Fruit fly (Drosophila melanogaster): ENCODE measurements around the gene tal-AA.

Gene tal-AA

DNA sequence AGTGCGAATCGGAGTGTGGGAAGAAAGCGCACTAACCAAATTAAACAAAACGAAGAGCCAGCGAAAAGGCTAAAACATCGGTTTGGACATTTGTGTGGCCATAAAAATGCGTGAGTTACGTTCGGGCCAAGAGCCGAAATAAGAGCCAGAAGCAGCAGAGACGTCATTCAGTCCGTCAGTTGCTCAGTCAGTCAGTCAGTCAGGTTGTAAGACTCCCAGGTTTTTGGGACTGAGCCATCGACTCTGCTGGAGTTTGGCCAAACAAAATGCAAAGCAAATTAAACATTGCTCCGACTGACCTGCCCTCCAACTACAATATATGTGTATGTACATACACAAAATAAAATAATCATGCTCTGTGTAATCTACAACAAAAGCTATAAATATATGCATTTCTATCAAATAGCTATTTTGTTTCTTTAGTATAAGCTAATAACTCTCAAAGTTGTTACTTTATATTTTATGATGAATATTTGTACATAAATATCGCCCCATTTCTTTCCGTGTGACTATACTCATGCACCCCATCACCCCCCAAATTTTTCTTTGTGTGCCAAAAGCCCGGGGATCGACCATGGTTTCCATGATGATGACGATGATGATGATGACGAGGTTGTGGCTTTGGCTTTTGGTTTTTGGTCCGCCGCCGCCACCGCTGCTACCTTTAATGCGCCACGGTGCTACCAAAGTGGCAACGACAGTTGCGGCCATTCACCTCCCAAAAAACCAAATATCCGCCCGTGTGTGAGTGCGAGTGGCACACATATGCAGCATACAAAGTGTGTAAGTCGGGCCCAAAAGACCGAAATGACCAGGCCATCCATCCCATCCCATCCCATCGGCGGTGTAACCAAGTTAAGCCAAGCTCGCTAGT lies 19.6 kb upstream of the tal-AA start (continued):
- TF ChIP-seq trem (tag; optimal IDR thresholded peaks at IDR 0.05) (peak; percentile 11), CG11398 (GFP tag; optimal IDR thresholded peaks at IDR 0.05) (no peak), CG7839 (tag; optimal IDR thresholded peaks at IDR 0.05) (peak; percentile 51), CG17359 (tag; optimal IDR thresholded peaks at IDR 0.05) (peak; percentile 48), ewg (GFP tag; optimal IDR thresholded peaks at IDR 0.05) (peak; percentile 17), NFAT (GFP tag; IDR thresholded peaks at IDR 0.05) (no peak), CG3995 (GFP tag; optimal IDR thresholded peaks at IDR 0.05) (no peak)

DNA sequence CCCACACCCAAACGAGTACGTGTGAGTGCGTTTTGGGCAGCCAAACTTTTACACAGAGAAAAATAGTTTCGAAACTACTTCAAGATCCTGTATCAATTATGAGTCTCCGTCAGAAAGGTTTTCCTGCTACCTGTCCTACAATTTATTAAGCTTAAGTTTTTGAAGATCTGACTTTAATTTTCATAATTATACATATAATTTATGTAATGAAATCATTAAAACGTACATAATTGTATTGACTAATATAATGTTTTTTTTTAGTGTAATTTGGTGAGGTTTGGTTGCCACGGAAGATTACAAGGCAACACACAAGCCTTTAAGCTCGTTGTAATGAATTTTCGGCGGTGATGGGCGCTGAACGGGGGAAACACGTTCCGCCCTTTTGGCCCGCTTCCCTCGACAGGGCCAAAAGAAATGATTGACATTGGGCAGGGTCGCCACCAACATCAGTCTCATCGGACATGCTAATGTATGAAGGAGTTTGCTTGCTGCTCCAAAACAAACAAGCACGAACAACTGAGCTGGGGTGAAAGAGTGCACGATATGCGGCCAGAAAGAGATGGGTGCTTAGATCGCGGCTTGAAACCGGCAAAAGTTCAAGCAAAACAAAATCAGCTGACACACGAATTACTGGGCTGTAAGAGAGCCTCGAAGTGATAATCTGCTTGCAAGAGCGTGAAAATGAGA lies 18.8 kb upstream of the tal-AA start:
- TF ChIP-seq CG10366 (GFP tag; IDR thresholded peaks at IDR 0.05), result peak; percentile 44; the same call in 1 of the 2 replicates
- TF ChIP-seq CG10431 (GFP tag; optimal IDR thresholded peaks at IDR 0.05), result peak; percentile 64
- no peak for TF ChIP-seq dm (GFP tag; optimal IDR thresholded peaks at IDR 0.05)
- TF ChIP-seq schlank (tag; optimal IDR thresholded peaks at IDR 0.05), result no peak
- TF ChIP-seq Poxn (GFP tag; IDR thresholded peaks at IDR 0.05), result no peak
- peak; percentile 73 for TF ChIP-seq CG2875 (GFP tag; optimal IDR thresholded peaks at IDR 0.05)
- TF ChIP-seq seq (GFP tag; IDR thresholded peaks at IDR 0.05), result no peak
- TF ChIP-seq bcd (GFP tag; optimal IDR thresholded peaks at IDR 0.05), result peak; percentile 52
- TF ChIP-seq mam (GFP tag; optimal IDR thresholded peaks at IDR 0.05), result no peak
- TF ChIP-seq CG34224 (GFP tag; IDR thresholded peaks at IDR 0.05; ENCODE audit: partially characterized antibody), result no peak
- no peak for TF ChIP-seq CG7357 (GFP tag; IDR thresholded peaks at IDR 0.05)
- no peak for TF ChIP-seq en (GFP tag; optimal IDR thresholded peaks at IDR 0.05)
- 0 out of 2 replicates have a peak, but pooled peaks have one; percentile 4 for TF ChIP-seq ap (GFP tag; IDR thresholded peaks at IDR 0.05)
- TF ChIP-seq crc (GFP tag; optimal IDR thresholded peaks at IDR 0.05), result no peak
- TF ChIP-seq CG11456 (GFP tag; IDR thresholded peaks at IDR 0.05), result 0 out of 3 replicates have a peak, but pooled peaks have one; percentile 62
- TF ChIP-seq crp (GFP tag; optimal IDR thresholded peaks at IDR 0.05), result no peak
- peak; percentile 91 for TF ChIP-seq sens (GFP tag)
- peak; percentile 31 for TF ChIP-seq NfI (GFP tag; optimal IDR thresholded peaks at IDR 0.05)
- no peak for TF ChIP-seq wdn (GFP tag; IDR thresholded peaks at IDR 0.05)
- TF ChIP-seq CG17328 (GFP tag; IDR thresholded peaks at IDR 0.05), result peak; percentile 60
- TF ChIP-seq CG1832 (GFP tag; optimal IDR thresholded peaks at IDR 0.05), result no peak
- TF ChIP-seq Xbp1 (GFP tag; optimal IDR thresholded peaks at IDR 0.05), result peak; percentile 73
- TF ChIP-seq CG10274 (GFP tag; optimal IDR thresholded peaks at IDR 0.05), result no peak
- peak; percentile 76 for TF ChIP-seq CG4424 (GFP tag; optimal IDR thresholded peaks at IDR 0.05)
- TF ChIP-seq chm (GFP tag; IDR thresholded peaks at IDR 0.05), result peak; percentile 31; the same call in 1 of the 2 replicates
- TF ChIP-seq bigmax (GFP tag; optimal IDR thresholded peaks at IDR 0.05), result no peak
- TF ChIP-seq bab2 (GFP tag; optimal IDR thresholded peaks at IDR 0.05), result no peak
- TF ChIP-seq CG12155 (GFP tag; optimal IDR thresholded peaks at IDR 0.05), result peak; percentile 46
- TF ChIP-seq CG18619 (GFP tag; optimal IDR thresholded peaks at IDR 0.05), result peak; percentile 43
- peak; percentile 84 for TF ChIP-seq ATbp (GFP tag; optimal IDR thresholded peaks at IDR 0.05)
- peak; percentile 56 for TF ChIP-seq cato (GFP tag; optimal IDR thresholded peaks at IDR 0.05; ENCODE audit: borderline replicate concordance)
- TF ChIP-seq repo (GFP tag; optimal IDR thresholded peaks at IDR 0.05), result no peak
- TF ChIP-seq CG11504 (tag; optimal IDR thresholded peaks at IDR 0.05), result peak; percentile 81
- TF ChIP-seq Dp (GFP tag; optimal IDR thresholded peaks at IDR 0.05), result no peak
- TF ChIP-seq nom (GFP tag; optimal IDR thresholded peaks at IDR 0.05), result no peak
- TF ChIP-seq CG14965 (GFP tag; optimal IDR thresholded peaks at IDR 0.05; ENCODE audit: borderline replicate concordance), result no peak
- TF ChIP-seq CG2678 (tag; optimal IDR thresholded peaks at IDR 0.05), result peak; percentile 85
- no peak for TF ChIP-seq CG3163 (GFP tag; optimal IDR thresholded peaks at IDR 0.05)
- no peak for TF ChIP-seq CG16813 (GFP tag; IDR thresholded peaks at IDR 0.05; ENCODE audit: partially characterized antibody)
